Worm (Caenorhabditis elegans) whole organism, mixed stage, embryonic: ENCODE results near the gene gst-19.

Experiments used
- ces-1 ChIP-seq: fragments of 150-350 bp; optimal IDR thresholded peaks from 2 replicates; lab custom pipeline; 2014; ENCODE audit warnings: missing biosample characterization, missing genetic modification reagents, missing genetic modification characterization
- cnd-1 ChIP-seq: fragments of 200-800 bp; sonication (Bioruptor generic); optimal IDR thresholded peaks from 2 replicates; lab custom pipeline; 2018; ENCODE audit warnings: mild to moderate bottlenecking, missing genetic modification characterization, missing compliant biosample characterization
- elt-3 ChIP-seq: fragments of 150-350 bp; optimal IDR thresholded peaks from 2 replicates; lab custom pipeline; 2014; ENCODE audit warnings: missing biosample characterization, missing genetic modification characterization
- hlh-1 ChIP-seq: fragments of 150-350 bp; optimal IDR thresholded peaks from 2 replicates; lab custom pipeline; 2014; ENCODE audit warnings: missing biosample characterization, missing genetic modification reagents, missing genetic modification characterization
- lin-13 ChIP-seq: fragments of 150-350 bp; optimal IDR thresholded peaks from 2 replicates; lab custom pipeline; 2014; ENCODE audit warnings: missing biosample characterization, missing genetic modification characterization
- lsy-2 ChIP-seq: fragments of 150-350 bp; optimal IDR thresholded peaks from 2 replicates; lab custom pipeline; 2014; ENCODE audit warnings: missing biosample characterization, missing genetic modification characterization
- mep-1 ChIP-seq: fragments of 150-350 bp; optimal IDR thresholded peaks from 2 replicates; lab custom pipeline; 2017; ENCODE audit warnings: missing biosample characterization, missing genetic modification reagents, missing genetic modification characterization, inconsistent platforms
- nhr-12 ChIP-seq: fragments of 150-350 bp; optimal IDR thresholded peaks from 2 replicates; lab custom pipeline; 2014; ENCODE audit warnings: missing biosample characterization, missing genetic modification characterization
- pha-4 ChIP-seq: fragments of 150-350 bp; optimal IDR thresholded peaks from 2 replicates; lab custom pipeline; 2018; ENCODE audit warnings: missing biosample characterization, missing genetic modification reagents, missing genetic modification characterization

ce11 chrII:13595279-13595678 lies 31.7 kb downstream of the gst-19 start:
- TF ChIP-seq ces-1 (GFP tag; lab: Kevin White, UChicago) (no peak), cnd-1 (tag; lab: Kevin White, UChicago) (no peak), hlh-1 (tag; lab: Kevin White, UChicago) (no peak), lsy-2 (no peak), mep-1 (no peak), lin-13 (tag; lab: Kevin White, UChicago) (no peak), elt-3 (tag; lab: Kevin White, UChicago) (no peak), pha-4 (tag; lab: Kevin White, UChicago) (no peak), nhr-12 (tag; lab: Kevin White, UChicago) (no peak)
